Worm (Caenorhabditis elegans) whole organism, L4/young adult: Measurements from ENCODE around the gene decr-1.1.

Experiments
- W03F9.2 ChIP-seq: fragments of 150-350 bp; optimal IDR thresholded peaks from 2 replicates; lab custom pipeline; 2014; ENCODE audit warnings: missing biosample characterization, missing genetic modification characterization
- dao-5 ChIP-seq: sonication (generic microtip); optimal IDR thresholded peaks from 2 replicates; lab custom pipeline; 2016; ENCODE audit warnings: missing genotype, missing genetic modification characterization, moderate library complexity, missing compliant biosample characterization
- him-1 ChIP-seq: sonication (generic microtip); optimal IDR thresholded peaks from 2 replicates; lab custom pipeline; 2016; ENCODE audit warnings: missing genotype, missing genetic modification reagents, missing genetic modification characterization, missing compliant biosample characterization

decr-1.1 gene

ce11 chrV:13782190-13782589 is at the start of gene decr-1.1:
TSS of gene decr-1.1 (plus strand) at chrV:13782399.
- TF ChIP-seq dao-5 (tag; lab: Kevin White, UChicago): no peak

DNA sequence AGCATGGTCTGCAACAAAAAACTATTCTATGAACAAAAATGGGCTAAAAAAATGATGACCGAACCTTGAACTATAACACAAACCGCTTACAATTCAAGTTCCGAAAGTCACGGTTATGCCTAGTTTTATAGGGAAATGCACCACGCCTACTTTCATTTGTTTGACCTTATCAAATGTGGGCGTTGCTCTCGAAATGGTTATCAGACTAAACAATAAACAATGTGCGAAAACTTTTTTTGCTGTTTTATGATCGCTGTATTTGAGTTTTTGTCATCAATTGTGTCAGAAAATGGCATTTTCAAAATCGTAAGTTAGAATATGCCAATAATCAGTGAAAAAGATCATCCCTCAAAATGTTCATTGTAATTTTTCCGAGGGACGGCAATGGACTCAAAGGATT is 46.1 kb upstream of the decr-1.1 start, which contains the start of gene F35E12.6:
Gene F35E12.6, minus strand, starts transcription at position 101 of the 400 bp plus-strand sequence.
- TF ChIP-seq him-1: no peak
- no peak for TF ChIP-seq dao-5 (tag; lab: Kevin White, UChicago)
- no peak for TF ChIP-seq W03F9.2 (tag; lab: Kevin White, UChicago)

DNA sequence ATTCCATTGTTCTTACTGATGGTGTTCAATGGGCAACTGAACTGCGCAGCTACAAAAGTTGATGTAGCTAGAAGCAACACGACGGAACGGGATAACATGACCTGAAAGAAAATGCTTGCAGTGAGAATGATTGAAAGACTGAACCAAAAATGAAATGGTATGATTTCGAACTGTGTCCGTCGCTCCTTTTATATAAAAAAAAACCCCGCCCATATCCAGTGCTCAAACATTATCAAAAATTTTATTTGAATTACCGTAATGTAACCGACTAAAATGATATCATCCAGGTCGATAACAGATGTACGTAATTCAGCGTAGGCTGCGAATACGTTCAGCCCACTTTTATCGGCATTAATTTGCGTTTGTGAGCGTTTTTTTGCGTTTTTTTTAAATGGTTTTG is 43.8 kb upstream of the decr-1.1 start, which contains the start of gene irg-5:
Gene irg-5, minus strand, starts transcription at position 101 of the 400 bp plus-strand sequence.
- no peak for TF ChIP-seq dao-5 (tag; lab: Kevin White, UChicago)
- TF ChIP-seq W03F9.2 (tag; lab: Kevin White, UChicago): no peak
- TF ChIP-seq him-1: no peak

DNA sequence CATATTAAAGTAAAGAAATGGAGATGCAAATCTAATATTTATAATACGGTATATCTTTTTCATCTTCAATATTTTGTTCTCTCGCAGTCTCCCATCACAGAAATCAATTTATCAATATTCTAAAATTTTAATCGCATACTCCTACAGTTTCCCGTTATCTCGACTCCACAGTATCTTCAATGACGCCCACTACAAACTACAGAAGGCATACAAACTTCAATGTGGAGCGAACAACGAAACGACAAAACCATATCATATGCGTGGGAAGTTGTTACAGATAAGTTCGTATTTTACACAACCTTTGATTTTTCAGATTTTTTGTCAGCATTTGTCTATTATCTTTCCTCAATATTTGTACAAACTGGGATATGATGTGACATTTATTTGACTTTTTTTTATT is 42.3 kb upstream of the decr-1.1 start:
- no peak for TF ChIP-seq him-1
- TF ChIP-seq W03F9.2 (tag; lab: Kevin White, UChicago): no peak

DNA sequence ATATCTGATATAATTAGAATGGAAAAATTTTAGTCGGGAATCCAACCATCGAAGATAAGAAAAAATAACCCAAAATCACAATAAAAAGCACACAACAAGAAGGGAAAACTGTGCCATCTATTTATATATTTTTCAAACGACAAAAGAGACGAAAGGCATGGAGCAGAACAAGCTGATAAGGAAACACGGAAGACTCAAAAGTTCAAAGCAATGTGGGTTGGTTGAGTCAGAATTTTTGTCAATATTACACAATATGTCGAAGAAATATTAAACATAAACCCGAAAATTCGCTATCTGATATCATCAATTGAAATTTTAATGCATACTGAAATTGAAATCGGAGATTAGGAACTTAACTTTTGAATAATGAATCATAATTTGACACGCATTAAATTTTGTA is 37.3 kb upstream of the decr-1.1 start, which contains the start of gene F35E12.9:
Gene F35E12.9, minus strand, starts transcription at position 227 of the 400 bp plus-strand sequence.
- TF ChIP-seq W03F9.2 (tag; lab: Kevin White, UChicago) (no peak), him-1 (no peak), dao-5 (tag; lab: Kevin White, UChicago) (no peak)

DNA sequence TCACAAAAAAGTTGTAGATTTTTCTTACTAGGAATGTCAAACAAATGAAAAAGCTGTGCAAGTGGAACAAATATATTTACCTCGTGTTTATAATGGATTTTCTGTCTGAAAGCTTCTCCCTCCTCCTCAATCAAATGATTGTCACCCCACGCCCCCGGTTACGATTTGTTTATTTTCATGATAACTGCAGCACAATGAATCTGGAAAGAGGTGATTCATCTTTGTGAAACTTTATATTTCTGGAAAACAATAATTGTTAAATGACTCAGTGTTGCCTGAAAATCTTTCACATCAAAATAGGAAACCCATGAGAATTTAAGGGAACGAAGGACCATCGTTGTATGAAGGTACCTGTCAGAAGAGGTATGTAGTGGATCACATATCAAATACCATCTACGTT is 33.5 kb upstream of the decr-1.1 start, which contains the start of gene F35E12.10:
Gene F35E12.10, minus strand, starts transcription at position 101 of the 400 bp plus-strand sequence.
- TF ChIP-seq him-1 (no peak), dao-5 (tag; lab: Kevin White, UChicago) (no peak), W03F9.2 (tag; lab: Kevin White, UChicago) (no peak)

DNA sequence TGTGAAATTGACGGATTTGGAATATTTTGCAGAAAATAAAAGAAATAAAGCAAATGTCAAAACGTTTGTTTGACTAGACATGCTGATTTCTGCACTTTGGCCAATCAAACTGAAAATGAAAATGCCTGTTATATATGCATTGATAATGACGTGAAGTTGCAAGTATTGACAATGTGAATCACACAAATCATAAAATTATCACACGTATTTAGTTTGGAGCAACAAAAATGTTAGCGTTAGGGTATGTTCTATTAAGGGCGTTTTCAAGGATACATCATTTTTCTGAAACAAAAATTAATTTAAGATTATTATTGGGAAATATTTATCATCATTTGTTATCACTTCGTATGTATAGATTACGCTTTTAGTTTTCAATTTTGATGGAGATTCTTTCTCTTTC is 30.4 kb upstream of the decr-1.1 start, which contains the start of gene cld-9:
Gene cld-9, minus strand, starts transcription at position 81 of the 400 bp plus-strand sequence.
- TF ChIP-seq him-1 (no peak), dao-5 (tag; lab: Kevin White, UChicago) (no peak), W03F9.2 (tag; lab: Kevin White, UChicago) (no peak)

DNA sequence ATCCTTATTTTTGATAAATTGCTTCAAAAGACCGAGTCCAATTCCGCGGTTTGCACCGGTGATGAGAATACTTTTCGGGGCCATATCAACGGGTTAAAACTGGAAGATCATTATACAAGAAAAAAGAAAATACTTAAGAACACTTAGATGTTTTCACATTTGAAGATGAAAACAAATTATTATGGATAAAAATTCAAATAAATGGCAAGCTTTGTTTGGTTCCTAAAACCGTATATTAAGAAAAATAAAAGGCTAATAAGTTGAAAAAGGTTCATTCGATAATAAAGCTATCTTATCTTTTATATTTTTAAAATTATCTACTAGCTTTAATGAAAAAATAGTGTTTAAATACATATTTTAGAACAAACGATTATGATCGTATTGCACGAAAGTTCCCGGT is 28.7 kb upstream of the decr-1.1 start, which contains the start of gene F20G2.1:
Gene F20G2.1, minus strand, starts transcription at position 101 of the 400 bp plus-strand sequence.
- TF ChIP-seq dao-5 (tag; lab: Kevin White, UChicago): no peak
- TF ChIP-seq W03F9.2 (tag; lab: Kevin White, UChicago): no peak
- no peak for TF ChIP-seq him-1

- no peak for TF ChIP-seq him-1
- TF ChIP-seq W03F9.2 (tag; lab: Kevin White, UChicago): no peak
- no peak for TF ChIP-seq dao-5 (tag; lab: Kevin White, UChicago)
Observed at ce11 chrV:13756359-13757091, 25.7 kb upstream of the decr-1.1 start, which contains the start of gene F20G2.2. TSS of gene F20G2.2 (minus strand) at chrV:13756409.

- TF ChIP-seq him-1: no peak
- TF ChIP-seq dao-5 (tag; lab: Kevin White, UChicago): no peak
- no peak for TF ChIP-seq W03F9.2 (tag; lab: Kevin White, UChicago)
Observed at ce11 chrV:13757349-13757748, 24.9 kb upstream of the decr-1.1 start.

DNA sequence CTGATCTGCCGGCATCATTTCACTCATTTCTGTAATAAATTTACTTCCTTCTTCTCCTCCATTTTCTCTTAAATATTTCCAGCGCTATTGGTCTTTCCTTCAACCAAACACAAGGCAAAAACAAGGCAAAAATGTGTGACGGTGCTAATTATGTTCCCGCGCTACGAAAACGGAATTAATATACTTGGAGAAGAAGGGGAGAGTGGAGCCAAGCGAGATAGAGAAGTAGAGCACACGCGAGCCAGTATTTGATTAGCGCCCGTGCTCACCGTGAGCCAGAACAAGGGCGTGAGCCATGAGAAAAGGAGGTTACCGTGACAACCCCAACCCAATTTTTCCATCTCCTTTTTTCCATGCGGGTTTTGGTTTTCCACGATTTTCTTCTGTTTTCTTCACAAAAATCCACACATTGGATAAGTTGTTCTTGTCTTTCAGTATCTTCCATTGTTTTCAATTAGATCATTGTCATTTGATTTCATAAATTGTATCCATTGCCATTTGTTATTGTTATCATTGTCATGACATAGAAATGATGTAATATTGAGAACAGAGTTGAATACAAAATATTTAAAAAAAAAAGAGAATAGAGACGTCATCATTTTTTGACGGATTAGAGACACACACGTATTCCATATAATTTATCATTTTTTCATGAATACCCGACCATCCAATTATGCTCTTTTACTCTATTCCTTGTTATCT is 19.6 kb upstream of the decr-1.1 start, which contains the start of gene F20G2.6:
Gene F20G2.6, plus strand, starts transcription at position 652 of the 702 bp plus-strand sequence.
- TF ChIP-seq him-1: no peak
- no peak for TF ChIP-seq W03F9.2 (tag; lab: Kevin White, UChicago)
- TF ChIP-seq dao-5 (tag; lab: Kevin White, UChicago): no peak

DNA sequence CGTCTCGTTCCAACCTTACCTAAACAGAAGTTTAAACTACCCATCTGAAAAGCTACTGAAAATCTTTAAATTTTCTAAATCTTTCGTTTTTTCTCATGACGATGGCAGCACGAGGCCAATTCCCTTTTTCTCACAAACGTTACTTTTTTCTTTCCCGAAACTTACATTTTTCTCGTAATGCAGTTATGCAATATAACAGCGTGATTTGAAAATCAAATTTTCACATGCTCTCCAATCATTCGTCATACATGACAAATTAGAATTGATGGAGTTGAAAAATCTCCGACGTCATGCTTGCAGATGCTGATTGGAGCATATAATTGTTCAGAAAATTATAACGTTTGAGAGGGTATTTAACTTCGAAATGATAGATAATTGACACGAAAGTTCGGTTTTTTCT is 18.5 kb upstream of the decr-1.1 start:
- TF ChIP-seq him-1: no peak
- TF ChIP-seq W03F9.2 (tag; lab: Kevin White, UChicago): no peak
- TF ChIP-seq dao-5 (tag; lab: Kevin White, UChicago): no peak

DNA sequence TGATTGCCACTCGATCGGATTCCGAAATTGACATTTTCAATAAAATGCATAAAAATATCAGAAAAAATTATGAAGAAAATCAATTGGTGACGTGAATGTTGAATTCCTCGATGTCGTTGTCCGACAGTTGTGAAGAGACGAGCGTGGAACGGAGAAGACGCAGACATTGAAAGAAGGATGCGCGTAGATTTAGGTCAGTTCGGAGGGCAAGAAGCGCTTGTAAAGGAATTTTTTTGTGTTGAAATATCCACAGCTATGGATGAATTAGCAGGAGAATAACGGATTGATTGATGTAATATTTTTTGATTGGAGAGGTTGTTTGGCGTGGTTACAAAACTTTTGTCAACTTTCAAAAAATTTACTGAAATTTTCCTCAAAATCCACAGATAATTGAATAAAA is 13.8 kb upstream of the decr-1.1 start, which contains the start of gene F20G2.3:
Gene F20G2.3, minus strand, starts transcription at position 101 of the 400 bp plus-strand sequence.
- TF ChIP-seq dao-5 (tag; lab: Kevin White, UChicago) (no peak), him-1 (no peak), W03F9.2 (tag; lab: Kevin White, UChicago) (no peak)
